Worm (Caenorhabditis elegans) whole organism, L4 larva: ENCODE results near the gene Y46H3D.1.
"Not testable (repeated sequence)": the region's sequence is repeated elsewhere in the genome, so short reads cannot be mapped to it uniquely, and the experiment has no call there.

Experiments
- daf-19 ChIP-seq: fragments of 200-800 bp; sonication (Bioruptor generic); conservative IDR thresholded peaks from 2 replicates; pipeline ENCODE4 v1.3.6; 2022; ENCODE audit warnings: missing genetic modification characterization, missing compliant biosample characterization
- dpl-1 ChIP-seq: fragments of 150-350 bp; optimal IDR thresholded peaks from 2 replicates; lab custom pipeline; 2014; ENCODE audit warnings: missing biosample characterization, missing genetic modification reagents, missing genetic modification characterization
- nhr-10 ChIP-seq: fragments of 150-350 bp; optimal IDR thresholded peaks from 2 replicates; lab custom pipeline; 2014; ENCODE audit warnings: missing biosample characterization, missing genetic modification characterization
- nhr-76 ChIP-seq: fragments of 150-350 bp; optimal IDR thresholded peaks from 2 replicates; lab custom pipeline; 2014; ENCODE audit warnings: missing biosample characterization, missing genetic modification characterization
- snpc-4 ChIP-seq: fragments of 150-350 bp; optimal IDR thresholded peaks from 2 replicates; lab custom pipeline; 2014; ENCODE audit warnings: missing biosample characterization, missing genetic modification characterization
- spr-3 ChIP-seq: fragments of 200-800 bp; sonication (Bioruptor generic); optimal IDR thresholded peaks from 2 replicates; lab custom pipeline; 2018; ENCODE audit warnings: mild to moderate bottlenecking, missing genetic modification characterization, missing compliant biosample characterization

- TF ChIP-seq dpl-1 (GFP tag; lab: Kevin White, UChicago); nhr-76 (tag; lab: Kevin White, UChicago); nhr-10; snpc-4 (tag; lab: Kevin White, UChicago); daf-19; spr-3 (GFP tag; lab: Kevin White, UChicago): not testable (repeated sequence)
Measured at ce11 chrV:1599088-1599487, 43.2 kb upstream of the Y46H3D.1 start.
